Worm (Caenorhabditis elegans) whole organism, L2 larva: ENCODE results near the gene F37B12.1.

Source experiments
- C34F6.9 ChIP-seq: fragments of 150-350 bp; optimal IDR thresholded peaks from 2 replicates; lab custom pipeline; 2014; ENCODE audit warnings: missing biosample characterization, missing genetic modification characterization
- F13H6.1 ChIP-seq: sonication (generic microtip); optimal IDR thresholded peaks from 2 replicates; lab custom pipeline; 2016; ENCODE audit warnings: missing genetic modification characterization, missing compliant biosample characterization
- Y55F3AM.14 ChIP-seq: fragments of 200-800 bp; sonication (Bioruptor generic); optimal IDR thresholded peaks from 2 replicates; lab custom pipeline; 2018; ENCODE audit warnings: mild to moderate bottlenecking, missing genetic modification characterization, missing compliant biosample characterization
- ZK546.5 ChIP-seq: sonication (generic microtip); optimal IDR thresholded peaks from 2 replicates; lab custom pipeline; 2017; ENCODE audit warnings: missing biosample characterization, missing genetic modification characterization
- alr-1 ChIP-seq: fragments of 150-350 bp; optimal IDR thresholded peaks from 2 replicates; lab custom pipeline; 2014; ENCODE audit warnings: missing biosample characterization, missing genetic modification characterization
- aly-2 ChIP-seq: fragments of 150-350 bp; optimal IDR thresholded peaks from 2 replicates; lab custom pipeline; 2014; ENCODE audit warnings: missing biosample characterization, missing genetic modification characterization
- ceh-16 ChIP-seq: fragments of 150-350 bp; optimal IDR thresholded peaks from 2 replicates; lab custom pipeline; 2014; ENCODE audit warnings: missing biosample characterization, missing genetic modification characterization
- ceh-82 ChIP-seq: fragments of 150-350 bp; optimal IDR thresholded peaks from 2 replicates; lab custom pipeline; 2014; ENCODE audit warnings: missing biosample characterization, missing genetic modification characterization
- dmd-4 ChIP-seq: sonication (generic microtip); optimal IDR thresholded peaks from 2 replicates; lab custom pipeline; 2017; ENCODE audit warnings: missing biosample characterization, missing genetic modification characterization
- egl-27 ChIP-seq: sonication (generic microtip); optimal IDR thresholded peaks from 3 replicates; lab custom pipeline; 2017; ENCODE audit warnings: missing biosample characterization, missing genetic modification reagents, missing genetic modification characterization
- elt-1 ChIP-seq: fragments of 150-350 bp; optimal IDR thresholded peaks from 2 replicates; lab custom pipeline; 2014; ENCODE audit warnings: missing biosample characterization, missing genetic modification characterization
- elt-3 ChIP-seq: sonication (generic microtip); optimal IDR thresholded peaks from 2 replicates; lab custom pipeline; 2017; ENCODE audit warnings: missing biosample characterization, missing genetic modification characterization
- fos-1 ChIP-seq: fragments of 150-350 bp; optimal IDR thresholded peaks from 2 replicates; lab custom pipeline; 2014; ENCODE audit warnings: missing biosample characterization, missing genetic modification characterization
- lin-11 ChIP-seq: fragments of 150-350 bp; sonication (generic microtip); optimal IDR thresholded peaks from 2 replicates; lab custom pipeline; 2014; ENCODE audit warnings: missing biosample characterization, missing genetic modification characterization, inconsistent platforms, mixed read lengths
- lin-13 ChIP-seq: fragments of 150-350 bp; optimal IDR thresholded peaks from 2 replicates; lab custom pipeline; 2014; ENCODE audit warnings: missing biosample characterization, missing genetic modification reagents, missing genetic modification characterization
- lin-39 ChIP-seq: fragments of 150-350 bp; optimal IDR thresholded peaks from 2 replicates; lab custom pipeline; 2014; ENCODE audit warnings: missing biosample characterization, missing genetic modification reagents, missing genetic modification characterization
- lsy-2 ChIP-seq, 2 experiments: fragments of 150-350 bp in 1 of 2; sonication (generic microtip) in 1 of 2; optimal IDR thresholded peaks; 2 replicates each; lab custom pipeline; 2014 to 2017; ENCODE audit warnings: missing biosample characterization in 2 of 2, missing genetic modification characterization in 2 of 2
- mab-5 ChIP-seq: fragments of 150-350 bp; optimal IDR thresholded peaks from 2 replicates; lab custom pipeline; 2014; ENCODE audit warnings: missing biosample characterization, missing genetic modification characterization
- nhr-10 ChIP-seq: sonication (generic microtip); optimal IDR thresholded peaks from 2 replicates; lab custom pipeline; 2017; ENCODE audit warnings: missing biosample characterization, missing genetic modification characterization
- nhr-11 ChIP-seq: fragments of 150-350 bp; optimal IDR thresholded peaks from 2 replicates; lab custom pipeline; 2014; ENCODE audit warnings: missing biosample characterization, missing genetic modification characterization
- nhr-129 ChIP-seq: fragments of 150-350 bp; optimal IDR thresholded peaks from 2 replicates; lab custom pipeline; 2014; ENCODE audit warnings: missing biosample characterization, missing genetic modification characterization
- nhr-21 ChIP-seq: fragments of 150-350 bp; optimal IDR thresholded peaks from 2 replicates; lab custom pipeline; 2014; ENCODE audit warnings: missing biosample characterization, missing genetic modification characterization
- nhr-23 ChIP-seq: fragments of 150-350 bp; optimal IDR thresholded peaks from 2 replicates; lab custom pipeline; 2014; ENCODE audit warnings: missing biosample characterization, missing genetic modification reagents, missing genetic modification characterization
- nhr-25 ChIP-seq: fragments of 150-350 bp; sonication (generic microtip); optimal IDR thresholded peaks from 3 replicates; lab custom pipeline; 2014; ENCODE audit warnings: missing biosample characterization, missing genetic modification characterization
- nhr-77 ChIP-seq: fragments of 150-350 bp; optimal IDR thresholded peaks from 2 replicates; lab custom pipeline; 2014; ENCODE audit warnings: missing biosample characterization, missing genetic modification characterization
- peb-1 ChIP-seq: fragments of 150-350 bp; optimal IDR thresholded peaks from 2 replicates; lab custom pipeline; 2014; ENCODE audit warnings: missing biosample characterization, missing genetic modification characterization
- sem-4 ChIP-seq: fragments of 150-350 bp; optimal IDR thresholded peaks from 2 replicates; lab custom pipeline; 2014; ENCODE audit warnings: missing biosample characterization, missing genetic modification reagents, missing genetic modification characterization
- skn-1 ChIP-seq: sonication (generic microtip); optimal IDR thresholded peaks from 2 replicates; lab custom pipeline; 2017; ENCODE audit warnings: missing biosample characterization, missing genetic modification characterization
- sma-3 ChIP-seq: sonication (generic microtip); optimal IDR thresholded peaks from 2 replicates; lab custom pipeline; 2016; ENCODE audit warnings: missing genetic modification reagents, missing genetic modification characterization, missing compliant biosample characterization
- sma-9 ChIP-seq, 2 experiments: fragments of 150-350 bp in 1 of 2; sonication (generic microtip) in 1 of 2; optimal IDR thresholded peaks; 2 replicates each; lab custom pipeline; 2014 to 2016; ENCODE audit warnings: missing genetic modification characterization in 2 of 2, mild to moderate bottlenecking in 1 of 2, missing biosample characterization in 1 of 2, missing compliant biosample characterization in 1 of 2, missing genetic modification reagents in 1 of 2, moderate library complexity in 1 of 2
- snpc-4 ChIP-seq: fragments of 150-350 bp; optimal IDR thresholded peaks from 2 replicates; lab custom pipeline; 2014; ENCODE audit warnings: missing biosample characterization, missing genetic modification characterization
- unc-55 ChIP-seq: fragments of 150-350 bp; sonication (generic microtip); optimal IDR thresholded peaks from 3 replicates; lab custom pipeline; 2014; ENCODE audit warnings: missing biosample characterization, missing genetic modification reagents, missing genetic modification characterization
- zag-1 ChIP-seq: fragments of 150-350 bp; optimal IDR thresholded peaks from 2 replicates; lab custom pipeline; 2014; ENCODE audit warnings: missing biosample characterization, missing genetic modification characterization
- ztf-1 ChIP-seq: fragments of 200-800 bp; sonication (Bioruptor generic); conservative IDR thresholded peaks from 2 replicates; pipeline ENCODE4 v1.3.6; 2022; ENCODE audit warnings: missing genetic modification characterization, missing compliant biosample characterization
- ztf-4 ChIP-seq: fragments of 150-350 bp; optimal IDR thresholded peaks from 2 replicates; lab custom pipeline; 2014; ENCODE audit warnings: missing biosample characterization, missing genetic modification characterization

The F37B12.1 gene

ce11 chrII:9007741-9008140 is 21.3 kb downstream of the F37B12.1 start:
- no peak for TF ChIP-seq elt-1 (tag; lab: Kevin White, UChicago)
- no peak for TF ChIP-seq sem-4
- TF ChIP-seq fos-1 (tag; lab: Kevin White, UChicago) = no peak
- TF ChIP-seq ceh-82 (tag; lab: Kevin White, UChicago) = no peak
- TF ChIP-seq nhr-25 (tag; lab: Kevin White, UChicago) = no peak
- no peak for TF ChIP-seq mab-5 (tag; lab: Kevin White, UChicago)
- no peak for TF ChIP-seq egl-27 (tag; lab: Kevin White, UChicago)
- TF ChIP-seq nhr-23 (tag; lab: Kevin White, UChicago) = no peak
- no peak for TF ChIP-seq nhr-129 (tag; lab: Kevin White, UChicago)
- TF ChIP-seq sma-3 (GFP tag; lab: Kevin White, UChicago) = no peak
- TF ChIP-seq F13H6.1 (tag; lab: Kevin White, UChicago) = no peak
- TF ChIP-seq snpc-4 = no peak
- TF ChIP-seq skn-1 (tag; lab: Kevin White, UChicago) = no peak
- TF ChIP-seq nhr-21 (tag; lab: Kevin White, UChicago) = no peak
- TF ChIP-seq nhr-77 (tag; lab: Kevin White, UChicago) = no peak

- TF ChIP-seq ztf-4 (tag; lab: Kevin White, UChicago) = no peak
- TF ChIP-seq nhr-11 (tag; lab: Kevin White, UChicago) = no peak
- TF ChIP-seq nhr-21 (tag; lab: Kevin White, UChicago) = no peak
- no peak for TF ChIP-seq nhr-25 (tag; lab: Kevin White, UChicago)
- no peak for TF ChIP-seq ZK546.5 (tag; lab: Kevin White, UChicago)
- no peak for TF ChIP-seq nhr-77 (tag; lab: Kevin White, UChicago)
- no peak for TF ChIP-seq zag-1 (tag; lab: Kevin White, UChicago)
- TF ChIP-seq, all 48 proteins: peak for 0
These were observed 24.0 kb downstream of the F37B12.1 start, which contains the start of gene F44G4.7 for ce11 chrII:9005067-9005466. Gene F44G4.7, minus strand, starts transcription at chrII:9005167.

- TF ChIP-seq sma-9 (GFP tag; optimal IDR thresholded peaks at IDR 0.05; lab: Kevin White, UChicago) (no peak), sma-9 (tag; optimal IDR thresholded peaks at IDR 0.05; lab: Kevin White, UChicago) (no peak), ztf-4 (tag; lab: Kevin White, UChicago) (no peak)
These were observed 27.3 kb downstream of the F37B12.1 start, which contains the start of gene F44G4.6 for ce11 chrII:9001743-9002222. Gene F44G4.6, minus strand, starts transcription at chrII:9001793.

ce11 chrII:9000331-9000730 is 28.7 kb downstream of the F37B12.1 start, which contains the start of gene F44G4.5:
Gene F44G4.5, minus strand, starts transcription at chrII:9000431.
- TF ChIP-seq F13H6.1 (tag; lab: Kevin White, UChicago) (no peak), dmd-4 (tag; lab: Kevin White, UChicago) (no peak), sem-4 (no peak), ztf-1 (no peak), unc-55 (GFP tag; lab: Kevin White, UChicago) (no peak), peb-1 (no peak), lsy-2 (tag; optimal IDR thresholded peaks at IDR 0.05; lab: Kevin White, UChicago) (no peak)

- peak; percentile 67 for TF ChIP-seq C34F6.9
- TF ChIP-seq nhr-10 (tag; lab: Kevin White, UChicago) = no peak
- TF ChIP-seq unc-55 (GFP tag; lab: Kevin White, UChicago) = peak; percentile 68
- no peak for TF ChIP-seq lin-13 (GFP tag; lab: Kevin White, UChicago)
- peak; percentile 18 for TF ChIP-seq nhr-129 (tag; lab: Kevin White, UChicago)
- TF ChIP-seq lsy-2 (tag; optimal IDR thresholded peaks at IDR 0.05; lab: Kevin White, UChicago) = peak; percentile 55 to 94
These were observed 31.6 kb downstream of the F37B12.1 start, which contains the start of the genes F44G4.3 and tdp-1 for ce11 chrII:8997479-8997878. Gene F44G4.3, minus strand, starts transcription at chrII:8997662. Gene tdp-1, plus strand, starts transcription at chrII:8997825.

- no peak for TF ChIP-seq egl-27 (tag; lab: Kevin White, UChicago)
- no peak for TF ChIP-seq nhr-25 (tag; lab: Kevin White, UChicago)
- no peak for TF ChIP-seq aly-2 (tag; lab: Kevin White, UChicago)
- TF ChIP-seq ceh-16 (tag; lab: Kevin White, UChicago) = no peak
- no peak for TF ChIP-seq alr-1
- TF ChIP-seq lin-11 = no peak
- no peak for TF ChIP-seq ZK546.5 (tag; lab: Kevin White, UChicago)
- TF ChIP-seq elt-3 (tag; lab: Kevin White, UChicago) = no peak
- TF ChIP-seq lin-39 (tag; lab: Kevin White, UChicago) = no peak
- TF ChIP-seq Y55F3AM.14 (GFP tag; lab: Kevin White, UChicago) = no peak
- no peak for TF ChIP-seq nhr-10 (tag; lab: Kevin White, UChicago)
These were observed 33.0 kb downstream of the F37B12.1 start, which contains the start of gene ndub-2 for ce11 chrII:8996064-8996463. Gene ndub-2, plus strand, starts transcription at chrII:8996364.
